Fruit fly (Drosophila melanogaster): ENCODE results near the gene CG17440.

Gene CG17440

dm6 chrX:9297661-9298433, 28.1 kb upstream of the CG17440 start (continued):
- no peak for TF ChIP-seq CG6854 (GFP tag; optimal IDR thresholded peaks at IDR 0.05)
- TF ChIP-seq CG34376 (GFP tag; optimal IDR thresholded peaks at IDR 0.05), result no peak
- TF ChIP-seq CG4404 (GFP tag; IDR thresholded peaks at IDR 0.05), result no peak
- TF ChIP-seq ken (GFP tag; IDR thresholded peaks at IDR 0.05), result no peak
- TF ChIP-seq CG12071 (GFP tag; optimal IDR thresholded peaks at IDR 0.05), result no peak
- TF ChIP-seq CG8478 (optimal IDR thresholded peaks at IDR 0.05), result no peak
- no peak for TF ChIP-seq Doc2 (GFP tag; IDR thresholded peaks at IDR 0.05)
- TF ChIP-seq CG9609 (GFP tag; optimal IDR thresholded peaks at IDR 0.05), result no peak
- no peak for TF ChIP-seq vfl (GFP tag; optimal IDR thresholded peaks at IDR 0.05)
- TF ChIP-seq CG32532 (GFP tag; IDR thresholded peaks at IDR 0.05), result peak; percentile 43; the same call in 1 of the 2 replicates
- no peak for TF ChIP-seq Atf-2 (GFP tag; optimal IDR thresholded peaks at IDR 0.05)
- no peak for TF ChIP-seq sim (GFP tag; IDR thresholded peaks at IDR 0.05)
- TF ChIP-seq salm (tag; optimal IDR thresholded peaks at IDR 0.05), result no peak
- TF ChIP-seq CG17802 (tag; optimal IDR thresholded peaks at IDR 0.05), result no peak
- peak; percentile 9 for TF ChIP-seq CG9727 (GFP tag; optimal IDR thresholded peaks at IDR 0.05)
- peak in 1 of 2 experiments; percentile 30 for TF ChIP-seq Hr51 (GFP tag; optimal IDR thresholded peaks at IDR 0.05)
- no peak for TF ChIP-seq ttk (GFP tag; IDR thresholded peaks at IDR 0.05)
- TF ChIP-seq CG18476 (GFP tag; optimal IDR thresholded peaks at IDR 0.05), result no peak
- TF ChIP-seq tgo (GFP tag; IDR thresholded peaks at IDR 0.05), result no peak
- peak; percentile 40 for TF ChIP-seq CG2678 (tag; optimal IDR thresholded peaks at IDR 0.05)
- no peak for TF ChIP-seq CG7357 (GFP tag; IDR thresholded peaks at IDR 0.05)
- TF ChIP-seq Sox100B (GFP tag; optimal IDR thresholded peaks at IDR 0.05), result peak; percentile 2
- no peak for TF ChIP-seq mirr (GFP tag; optimal IDR thresholded peaks at IDR 0.05)
- TF ChIP-seq sug (tag; optimal IDR thresholded peaks at IDR 0.05), result no peak
- TF ChIP-seq slbo (GFP tag; IDR thresholded peaks at IDR 0.05), result no peak
- TF ChIP-seq CG8944 (GFP tag; optimal IDR thresholded peaks at IDR 0.05), result no peak
- TF ChIP-seq ac (GFP tag; optimal IDR thresholded peaks at IDR 0.05), result no peak
- no peak for TF ChIP-seq CG2712 (tag; optimal IDR thresholded peaks at IDR 0.05)
- TF ChIP-seq Pdp1 (GFP tag; optimal IDR thresholded peaks at IDR 0.05), result peak in 1 of 2 experiments; percentile 20
- peak; percentile 2 for TF ChIP-seq unpg (GFP tag; optimal IDR thresholded peaks at IDR 0.05)
- TF ChIP-seq CG17361 (GFP tag; IDR thresholded peaks at IDR 0.05), result 0 out of 3 replicates have a peak, but pooled peaks have one; percentile 20
- TF ChIP-seq nau (GFP tag; optimal IDR thresholded peaks at IDR 0.05), result no peak
- TF ChIP-seq Ets65A (GFP tag), result peak; percentile 25
- TF ChIP-seq maf-S (GFP tag; optimal IDR thresholded peaks at IDR 0.05), result no peak
- TF ChIP-seq CG3281 (GFP tag; optimal IDR thresholded peaks at IDR 0.05), result peak; percentile 24
- TF ChIP-seq Gug (GFP tag; IDR thresholded peaks at IDR 0.05), result no peak
- no peak for TF ChIP-seq Hmx (GFP tag; optimal IDR thresholded peaks at IDR 0.05)
- TF ChIP-seq bowl (GFP tag; IDR thresholded peaks at IDR 0.05), result no peak
- TF ChIP-seq HHEX (GFP tag; optimal IDR thresholded peaks at IDR 0.05), result no peak
- TF ChIP-seq CG12769 (tag; optimal IDR thresholded peaks at IDR 0.05), result no peak
- no peak for TF ChIP-seq CG16863 (GFP tag; optimal IDR thresholded peaks at IDR 0.05)
- no peak for TF ChIP-seq Sox102F (GFP tag; optimal IDR thresholded peaks at IDR 0.05)
- no peak for TF ChIP-seq BEAF-32 (GFP tag; optimal IDR thresholded peaks at IDR 0.05)
- TF ChIP-seq NFAT (GFP tag; IDR thresholded peaks at IDR 0.05), result 0 out of 2 replicates have a peak, but pooled peaks have one; percentile 14
- TF ChIP-seq al (GFP tag; IDR thresholded peaks at IDR 0.05), result 0 out of 2 replicates have a peak, but pooled peaks have one; percentile 18
- 0 out of 3 replicates have a peak, but pooled peaks have one; percentile 25 for TF ChIP-seq Dbx (GFP tag; IDR thresholded peaks at IDR 0.05)
- no peak for TF ChIP-seq CG7963 (GFP tag; IDR thresholded peaks at IDR 0.05; ENCODE audit: partially characterized antibody)
- TF ChIP-seq Rfx (GFP tag; IDR thresholded peaks at IDR 0.05), result peak; percentile 45; the same call in 1 of the 2 replicates
- no peak for TF ChIP-seq CG33557 (GFP tag; optimal IDR thresholded peaks at IDR 0.05)
- TF ChIP-seq kni (GFP tag; optimal IDR thresholded peaks at IDR 0.05), result no peak
